Worm (Caenorhabditis elegans) whole organism, L1 larva: ENCODE results near the gene F39G3.2.

Experiments
- C04F5.9 ChIP-seq: sonication (generic microtip); optimal IDR thresholded peaks from 2 replicates; lab custom pipeline; 2016; ENCODE audit warnings: missing genetic modification characterization, missing compliant biosample characterization
- C16A3.4 ChIP-seq: fragments of 150-350 bp; optimal IDR thresholded peaks from 2 replicates; lab custom pipeline; 2014; ENCODE audit warnings: missing biosample characterization, missing genetic modification characterization
- alr-1 ChIP-seq: fragments of 200-800 bp; sonication (Bioruptor generic); optimal IDR thresholded peaks from 2 replicates; lab custom pipeline; 2018; ENCODE audit warnings: borderline replicate concordance, mild to moderate bottlenecking, missing genetic modification characterization, missing compliant biosample characterization
- ama-1 ChIP-seq: fragments of 150-350 bp; optimal IDR thresholded peaks from 2 replicates; lab custom pipeline; 2014
- ceh-8 ChIP-seq: fragments of 200-800 bp; sonication (Bioruptor generic); optimal IDR thresholded peaks from 2 replicates; lab custom pipeline; 2018; ENCODE audit warnings: mild to moderate bottlenecking, missing genetic modification characterization, moderate library complexity, missing compliant biosample characterization
- dpl-1 ChIP-seq, 3 experiments: fragments of 150-350 bp in 2 of 3; sonication (generic microtip) in 1 of 3; optimal IDR thresholded peaks; 2 replicates each; lab custom pipeline; 2014 to 2017; ENCODE audit warnings: missing biosample characterization in 3 of 3, missing genetic modification characterization in 3 of 3, missing genetic modification reagents in 3 of 3
- efl-1 ChIP-seq, 4 experiments: fragments of 150-350 bp; optimal IDR thresholded peaks in 3 of 4; peaks in 1 of 4; 1 replicate in 1 of 4; 2 replicates in 3 of 4; lab custom pipeline; 2014; ENCODE audit warnings: missing biosample characterization in 2 of 4, missing genetic modification characterization in 2 of 4, missing genetic modification reagents in 2 of 4
- egl-27 ChIP-seq, 2 experiments: fragments of 150-350 bp in 1 of 2; sonication (generic microtip); optimal IDR thresholded peaks; 3 replicates each; lab custom pipeline; 2017 to 2018; ENCODE audit warnings: missing biosample characterization in 2 of 2, missing genetic modification characterization in 2 of 2, missing genetic modification reagents in 2 of 2
- elt-2 ChIP-seq: sonication (generic microtip); optimal IDR thresholded peaks from 2 replicates; lab custom pipeline; 2016; ENCODE audit warnings: missing genetic modification characterization, mild to moderate bottlenecking, inconsistent platforms, missing compliant biosample characterization, missing genetic modification reagents
- ets-5 ChIP-seq: fragments of 200-800 bp; sonication (Bioruptor generic); IDR thresholded peaks from 2 replicates; pipeline ENCODE4 v1.3.6; 2022; ENCODE audit warnings: missing genetic modification characterization, missing compliant biosample characterization
- fkh-4 ChIP-seq: sonication (generic microtip); optimal IDR thresholded peaks from 2 replicates; lab custom pipeline; 2016; ENCODE audit warnings: missing compliant biosample characterization, missing genetic modification characterization, borderline replicate concordance
- hlh-4 ChIP-seq: sonication (generic microtip); optimal IDR thresholded peaks from 2 replicates; lab custom pipeline; 2016; ENCODE audit warnings: mild to moderate bottlenecking, missing genetic modification characterization, missing compliant biosample characterization
- hpl-2 ChIP-seq: fragments of 150-350 bp; optimal IDR thresholded peaks from 2 replicates; lab custom pipeline; 2014; ENCODE audit warnings: missing biosample characterization, missing genetic modification reagents, missing genetic modification characterization
- irx-1 ChIP-seq: sonication (generic microtip); optimal IDR thresholded peaks from 2 replicates; lab custom pipeline; 2016; ENCODE audit warnings: missing genetic modification characterization, missing compliant biosample characterization
- isw-1 ChIP-seq: fragments of 200-800 bp; sonication (Bioruptor generic); IDR thresholded peaks from 2 replicates; pipeline ENCODE4 v1.3.6; 2022; ENCODE audit warnings: missing genetic modification characterization, missing compliant biosample characterization
- jun-1 ChIP-seq: fragments of 150-350 bp; optimal IDR thresholded peaks from 2 replicates; lab custom pipeline; 2014; ENCODE audit warnings: missing biosample characterization, missing genetic modification reagents, missing genetic modification characterization
- lin-13 ChIP-seq: fragments of 150-350 bp; optimal IDR thresholded peaks from 2 replicates; lab custom pipeline; 2014; ENCODE audit warnings: missing biosample characterization, missing genetic modification reagents, missing genetic modification characterization
- lin-35 ChIP-seq, 2 experiments: fragments of 150-350 bp; optimal IDR thresholded peaks; 2 replicates each; lab custom pipeline; 2014; ENCODE audit warnings: missing biosample characterization in 2 of 2, missing genetic modification characterization in 2 of 2, missing genetic modification reagents in 2 of 2
- lir-3 ChIP-seq: sonication (generic microtip); optimal IDR thresholded peaks from 2 replicates; lab custom pipeline; 2016; ENCODE audit warnings: mild to moderate bottlenecking, missing genetic modification characterization, moderate library complexity, missing compliant biosample characterization; ENCODE audit not compliant: poor library complexity
- lsy-2 ChIP-seq, 2 experiments: fragments of 150-350 bp; optimal IDR thresholded peaks; 2 replicates each; lab custom pipeline; 2014; ENCODE audit warnings: missing biosample characterization in 2 of 2, missing genetic modification characterization in 2 of 2
- mab-9 ChIP-seq: fragments of 200-800 bp; sonication (Bioruptor generic); IDR thresholded peaks from 2 replicates; pipeline ENCODE4 v1.3.6; 2022; ENCODE audit warnings: missing genetic modification reagents, missing genetic modification characterization, missing compliant biosample characterization
- nhr-28 ChIP-seq: fragments of 150-350 bp; optimal IDR thresholded peaks from 2 replicates; lab custom pipeline; 2014; ENCODE audit warnings: missing biosample characterization, missing genetic modification characterization
- nhr-47 ChIP-seq: sonication (generic microtip); optimal IDR thresholded peaks from 2 replicates; lab custom pipeline; 2016; ENCODE audit warnings: mild to moderate bottlenecking, missing genetic modification characterization, moderate library complexity, missing compliant biosample characterization
- nhr-71 ChIP-seq: sonication (generic microtip); optimal IDR thresholded peaks from 2 replicates; lab custom pipeline; 2016; ENCODE audit warnings: mild to moderate bottlenecking, missing genetic modification characterization, moderate library complexity, missing compliant biosample characterization
- nhr-76 ChIP-seq: sonication (generic microtip); optimal IDR thresholded peaks from 2 replicates; lab custom pipeline; 2017; ENCODE audit warnings: missing biosample characterization, missing genetic modification characterization
- nhr-77 ChIP-seq: fragments of 150-350 bp; optimal IDR thresholded peaks from 2 replicates; lab custom pipeline; 2014; ENCODE audit warnings: missing biosample characterization, missing genetic modification characterization
- pag-3 ChIP-seq: sonication (generic microtip); optimal IDR thresholded peaks from 2 replicates; lab custom pipeline; 2017; ENCODE audit warnings: missing genetic modification characterization, mild to moderate bottlenecking, missing compliant biosample characterization, antibody characterized with exemption, borderline replicate concordance; ENCODE audit not compliant: insufficient read depth
- pax-3 ChIP-seq: fragments of 200-800 bp; sonication (Bioruptor generic); optimal IDR thresholded peaks from 2 replicates; lab custom pipeline; 2018; ENCODE audit warnings: mild to moderate bottlenecking, missing genetic modification characterization, moderate library complexity, missing compliant biosample characterization
- snpc-4 ChIP-seq: fragments of 150-350 bp; optimal IDR thresholded peaks from 2 replicates; lab custom pipeline; 2014; ENCODE audit warnings: missing biosample characterization, missing genetic modification characterization
- sox-4 ChIP-seq: sonication (generic microtip); optimal IDR thresholded peaks from 2 replicates; lab custom pipeline; 2016; ENCODE audit warnings: missing genetic modification characterization, missing compliant biosample characterization
- sup-37 ChIP-seq: fragments of 200-800 bp; sonication (Bioruptor generic); optimal IDR thresholded peaks from 2 replicates; lab custom pipeline; 2018; ENCODE audit warnings: mild to moderate bottlenecking, missing genetic modification characterization, missing compliant biosample characterization
- swsn-7 ChIP-seq: sonication (generic microtip); optimal IDR thresholded peaks from 2 replicates; lab custom pipeline; 2016; ENCODE audit warnings: missing genetic modification characterization, missing compliant biosample characterization
- tbx-2 ChIP-seq: sonication (generic microtip); optimal IDR thresholded peaks from 2 replicates; lab custom pipeline; 2016; ENCODE audit warnings: missing genetic modification characterization, missing compliant biosample characterization

The F39G3.2 gene

ce11 chrV:4737727-4738126, at the start of gene F39G3.2:
Gene F39G3.2, plus strand, starts transcription at chrV:4737831.
- TF ChIP-seq nhr-76 (tag; lab: Kevin White, UChicago): no peak
- no peak for TF ChIP-seq snpc-4
- TF ChIP-seq nhr-77 (tag; lab: Kevin White, UChicago): no peak
- TF ChIP-seq elt-2: peak; percentile 62
- no peak for TF ChIP-seq egl-27 (tag; optimal IDR thresholded peaks at IDR 0.05; lab: Kevin White, UChicago)
- no peak for TF ChIP-seq sup-37 (GFP tag; lab: Kevin White, UChicago)
- peak; percentile 18 for TF ChIP-seq jun-1 (tag; lab: Kevin White, UChicago)
- TF ChIP-seq, all 84 proteins: peak for 2

ce11 chrV:4687944-4688505, 49.6 kb upstream of the F39G3.2 start, which contains the start of gene K03B4.2:
Gene K03B4.2, plus strand, starts transcription at chrV:4687994.
- TF ChIP-seq pag-3 (tag; lab: Kevin White, UChicago) (no peak), lin-35 (GFP tag; optimal IDR thresholded peaks at IDR 0.05; lab: Kevin White, UChicago) (no peak), elt-2 (peak; percentile 3), ama-1 (lab: Kevin White, UChicago) (peak; percentile 71), efl-1 (optimal IDR thresholded peaks at IDR 0.05; lab: Kevin White, UChicago) (no peak), efl-1 (GFP tag; optimal IDR thresholded peaks at IDR 0.05 in 1 of 2; lab: Kevin White, UChicago) (peak in 1 of 2 experiments; percentile 81), nhr-71 (tag; lab: Kevin White, UChicago) (peak; percentile 11), nhr-28 (tag; lab: Kevin White, UChicago) (no peak), lir-3 (tag; lab: Kevin White, UChicago) (no peak), lsy-2 (tag; optimal IDR thresholded peaks at IDR 0.05; lab: Kevin White, UChicago) (no peak), sox-4 (no peak), lin-13 (GFP tag; lab: Kevin White, UChicago) (no peak)
- TF ChIP-seq, all 84 proteins: peak for 4

- no peak for TF ChIP-seq hlh-4
- no peak for TF ChIP-seq dpl-1 (GFP tag; optimal IDR thresholded peaks at IDR 0.05; lab: Kevin White, UChicago)
- TF ChIP-seq efl-1 (optimal IDR thresholded peaks at IDR 0.05; lab: Kevin White, UChicago): no peak
- peak in 1 of 2 experiments; percentile 43 for TF ChIP-seq efl-1 (GFP tag; optimal IDR thresholded peaks at IDR 0.05 in 1 of 2; lab: Kevin White, UChicago)
- peak; percentile 38 for TF ChIP-seq ama-1 (lab: Kevin White, UChicago)
Measured at ce11 chrV:4689234-4689633, 48.4 kb upstream of the F39G3.2 start, which contains the start of gene K03B4.1. Gene K03B4.1, plus strand, starts transcription at chrV:4689330.

DNA sequence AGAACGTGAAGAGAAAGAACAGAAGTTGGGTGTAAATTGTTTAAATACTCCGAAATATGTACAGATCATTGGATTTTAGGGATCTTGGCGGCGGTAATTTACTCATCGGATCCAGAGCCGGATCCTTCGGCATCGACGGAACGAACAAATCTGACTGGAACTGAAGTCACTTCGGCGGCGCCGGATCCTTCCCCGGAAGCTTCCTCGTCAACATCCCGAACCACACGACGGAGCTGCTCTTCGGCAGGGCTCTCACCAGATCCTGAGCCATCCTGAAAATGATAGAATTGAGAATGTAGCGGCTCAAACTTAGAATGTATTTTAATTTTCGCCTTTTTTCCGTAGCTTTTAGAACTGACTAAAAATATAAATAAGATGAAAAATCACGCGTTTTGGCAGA, 46.0 kb upstream of the F39G3.2 start:
- no peak for TF ChIP-seq isw-1 (GFP tag; lab: Robert Waterston, UW)
- no peak for TF ChIP-seq hpl-2 (GFP tag; lab: Kevin White, UChicago)
- no peak for TF ChIP-seq ceh-8 (GFP tag; lab: Kevin White, UChicago)
- TF ChIP-seq fkh-4: no peak
- TF ChIP-seq lin-35 (GFP tag; optimal IDR thresholded peaks at IDR 0.05; lab: Kevin White, UChicago): no peak
- no peak for TF ChIP-seq tbx-2 (tag; lab: Kevin White, UChicago)
- no peak for TF ChIP-seq alr-1 (tag; lab: Kevin White, UChicago)
- no peak for TF ChIP-seq swsn-7 (tag; lab: Kevin White, UChicago)
- TF ChIP-seq ets-5 (GFP tag; lab: Robert Waterston, UW): no peak
- TF ChIP-seq C04F5.9 (tag; lab: Kevin White, UChicago): no peak
- no peak for TF ChIP-seq irx-1 (tag; lab: Kevin White, UChicago)
- TF ChIP-seq nhr-28 (tag; lab: Kevin White, UChicago): no peak
- no peak for TF ChIP-seq C16A3.4 (tag; lab: Kevin White, UChicago)
- TF ChIP-seq hlh-4: no peak
- TF ChIP-seq sup-37 (GFP tag; lab: Kevin White, UChicago): no peak
- TF ChIP-seq pax-3: no peak
- TF ChIP-seq nhr-47 (tag; lab: Kevin White, UChicago): no peak
- TF ChIP-seq mab-9 (GFP tag; lab: Robert Waterston, UW): no peak
